Worm (Caenorhabditis elegans): ENCODE measurements around the gene C52B11.5.

DNA sequence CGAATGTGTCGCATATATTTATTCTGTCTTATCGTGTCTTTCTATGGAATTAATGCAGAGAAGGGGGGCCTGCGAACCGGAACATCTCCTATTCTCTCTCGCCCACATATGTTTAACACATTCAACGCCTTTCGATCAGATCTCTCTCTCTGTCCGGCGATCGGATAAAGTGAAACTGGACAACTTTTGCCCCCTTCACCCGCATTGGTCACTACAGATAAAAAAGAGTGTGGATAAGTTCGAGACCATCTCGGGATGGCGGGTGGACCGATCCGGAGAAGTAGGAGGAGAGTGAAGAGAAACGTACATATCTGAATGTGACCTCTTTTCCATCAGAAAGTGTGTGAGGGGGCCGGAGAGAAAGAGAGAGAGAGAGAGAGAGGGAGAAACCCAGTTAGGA is 38.5 kb downstream of the C52B11.5 start, which contains the start of gene H42K12.3:
- TF ChIP-seq crh-2 (tag; optimal IDR thresholded peaks at IDR 0.05) (no peak), fos-1 (tag; optimal IDR thresholded peaks at IDR 0.05) (no peak)

Measured in whole organism, L2 larva.